Worm (Caenorhabditis elegans): Measurements from ENCODE around the gene clec-184.

clec-184 gene

DNA sequence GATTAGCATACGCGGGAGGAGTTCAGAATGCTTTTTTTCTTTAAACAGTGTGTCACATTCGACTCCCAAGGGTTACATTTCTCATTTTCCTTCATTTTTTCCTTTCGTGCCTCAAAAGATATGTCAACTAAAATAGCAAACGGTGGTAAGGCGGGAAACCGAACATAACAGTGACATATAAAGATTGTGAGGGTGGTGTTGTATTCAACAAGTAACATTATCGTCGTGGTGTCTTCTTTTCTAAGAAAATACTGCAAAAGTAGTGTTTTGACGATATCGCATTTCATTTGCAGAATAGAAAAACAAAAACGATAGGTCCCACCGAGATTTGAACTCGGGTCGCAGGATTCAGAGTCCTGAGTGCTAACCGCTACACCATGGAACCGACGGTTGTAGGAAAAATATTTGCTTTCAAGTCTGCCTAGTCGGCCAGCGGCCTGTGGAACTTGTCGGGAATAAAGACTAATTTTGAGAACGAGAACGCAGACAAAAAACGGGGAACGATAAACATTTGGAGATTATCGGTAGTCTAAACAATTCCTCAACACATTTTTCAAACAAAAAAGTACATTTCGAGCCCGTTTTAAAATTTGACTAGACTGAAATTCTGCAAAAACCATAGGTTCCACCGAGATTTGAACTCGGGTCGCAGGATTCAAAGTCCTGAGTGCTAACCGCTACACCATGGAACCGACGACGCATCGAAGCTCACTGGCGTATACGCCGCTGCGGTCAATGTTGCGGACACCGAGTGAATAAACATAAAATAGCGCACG, 15.6 kb upstream of the clec-184 start:
- TF ChIP-seq sptf-1 (tag; optimal IDR thresholded peaks at IDR 0.05) (no peak), skn-1 (tag; optimal IDR thresholded peaks at IDR 0.05) (no peak), dsc-1 (tag; optimal IDR thresholded peaks at IDR 0.05) (no peak), F16B12.6 (tag; optimal IDR thresholded peaks at IDR 0.05) (no peak), nhr-71 (tag; optimal IDR thresholded peaks at IDR 0.05) (peak; percentile 13), isw-1 (GFP tag; IDR thresholded peaks at IDR 0.05) (no peak), fkh-10 (GFP tag; optimal IDR thresholded peaks at IDR 0.05) (no peak), nhr-90 (tag; optimal IDR thresholded peaks at IDR 0.05; ENCODE audit: poor library complexity) (no peak), nhr-19 (GFP tag; conservative IDR thresholded peaks at IDR 0.05) (peak; percentile 34), C34B4.2 (tag; optimal IDR thresholded peaks at IDR 0.05) (no peak), nhr-237 (tag; optimal IDR thresholded peaks at IDR 0.05) (no peak), lin-15B (tag; optimal IDR thresholded peaks at IDR 0.05) (no peak), mef-2 (tag; optimal IDR thresholded peaks at IDR 0.05) (no peak), elt-3 (tag; optimal IDR thresholded peaks at IDR 0.05) (no peak), pqm-1 (tag; optimal IDR thresholded peaks at IDR 0.05) (no peak), rnt-1 (tag; optimal IDR thresholded peaks at IDR 0.05) (peak; percentile 21), elt-2 (tag; optimal IDR thresholded peaks at IDR 0.05) (no peak), lin-39 (tag; optimal IDR thresholded peaks at IDR 0.05) (no peak), ceh-8 (GFP tag; optimal IDR thresholded peaks at IDR 0.05) (no peak), zag-1 (tag; optimal IDR thresholded peaks at IDR 0.05) (no peak), irx-1 (tag; optimal IDR thresholded peaks at IDR 0.05) (no peak), blmp-1 (tag; optimal IDR thresholded peaks at IDR 0.05) (no peak), lin-14 (GFP tag; optimal IDR thresholded peaks at IDR 0.05) (no peak), lsy-2 (tag; optimal IDR thresholded peaks at IDR 0.05) (peak in 1 of 2 experiments; percentile 24), alr-1 (tag; optimal IDR thresholded peaks at IDR 0.05; ENCODE audit: borderline replicate concordance) (no peak), efl-1 (optimal IDR thresholded peaks at IDR 0.05) (peak in 1 of 2 experiments; percentile 10), efl-1 (GFP tag; optimal IDR thresholded peaks at IDR 0.05 in 1 of 2) (peak in 1 of 2 experiments; percentile 87), vab-15 (tag; optimal IDR thresholded peaks at IDR 0.05) (no peak), ces-1 (GFP tag; optimal IDR thresholded peaks at IDR 0.05) (no peak), nhr-85 (tag) (no peak), lir-3 (tag; optimal IDR thresholded peaks at IDR 0.05; ENCODE audit: poor library complexity) (no peak), ama-1 (optimal IDR thresholded peaks at IDR 0.05) (no peak), hlh-17 (GFP tag; optimal IDR thresholded peaks at IDR 0.05; ENCODE audit: borderline replicate concordance) (no peak), lin-35 (GFP tag; optimal IDR thresholded peaks at IDR 0.05) (peak in 1 of 2 experiments; percentile 10), jun-1 (tag; optimal IDR thresholded peaks at IDR 0.05) (no peak)

DNA sequence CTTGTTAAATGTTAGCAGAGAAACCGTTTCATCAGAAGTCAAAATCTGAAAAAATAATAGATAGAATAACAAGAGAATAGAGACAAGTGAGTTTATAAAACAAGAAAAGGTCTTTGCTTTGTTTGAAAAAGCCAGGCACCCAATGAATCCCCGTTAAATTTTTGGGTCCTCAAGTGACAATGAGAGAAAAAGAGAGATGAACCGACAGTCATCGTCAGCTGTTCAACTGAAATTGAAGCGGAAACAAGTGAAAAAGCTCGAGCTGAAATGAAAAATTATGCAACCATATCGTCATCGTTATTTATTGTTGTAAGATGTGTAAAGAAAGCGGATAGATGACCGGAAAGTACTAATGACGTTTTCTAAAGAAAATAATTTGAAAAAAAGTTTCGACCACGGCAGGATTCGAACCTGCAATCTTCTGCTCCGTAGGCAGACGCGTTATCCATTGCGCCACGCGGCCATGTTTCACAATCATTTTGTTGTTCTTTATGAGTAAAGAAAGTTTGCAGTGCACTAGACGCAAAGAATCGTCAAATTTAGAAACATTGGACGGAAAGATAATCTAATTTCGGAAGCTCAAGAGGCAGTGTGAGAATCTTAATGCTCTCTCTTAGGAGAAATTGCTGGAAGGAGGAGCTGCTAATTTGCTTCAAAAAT, 14.8 kb upstream of the clec-184 start, which contains the start of gene F08G5.3:
TSS of gene F08G5.3 (minus strand) at position 51 of the 660 bp plus-strand sequence.
- TF ChIP-seq fos-1 (tag; optimal IDR thresholded peaks at IDR 0.05) (no peak), mep-1 (tag; optimal IDR thresholded peaks at IDR 0.05) (peak; percentile 21), elt-2 (tag; optimal IDR thresholded peaks at IDR 0.05) (peak; percentile 30), grh-1 (GFP tag; IDR thresholded peaks at IDR 0.05) (no peak), snu-23 (GFP tag; optimal IDR thresholded peaks at IDR 0.05) (peak; percentile 62), nhr-85 (tag) (peak; percentile 72), unc-130 (tag; optimal IDR thresholded peaks at IDR 0.05) (no peak), lin-14 (GFP tag; optimal IDR thresholded peaks at IDR 0.05) (peak; percentile 62), tbx-2 (tag; optimal IDR thresholded peaks at IDR 0.05) (peak; percentile 29), efl-1 (optimal IDR thresholded peaks at IDR 0.05) (peak in 1 of 2 experiments; percentile 43), efl-1 (GFP tag; optimal IDR thresholded peaks at IDR 0.05 in 1 of 2) (peak; percentile 17 to 92), swsn-7 (tag; optimal IDR thresholded peaks at IDR 0.05) (peak; percentile 34), mef-2 (tag; optimal IDR thresholded peaks at IDR 0.05) (peak; percentile 4), nhr-77 (tag; optimal IDR thresholded peaks at IDR 0.05) (peak; percentile 28), blmp-1 (tag; optimal IDR thresholded peaks at IDR 0.05) (no peak), dsc-1 (tag; optimal IDR thresholded peaks at IDR 0.05) (peak; percentile 56), lin-35 (GFP tag; optimal IDR thresholded peaks at IDR 0.05) (peak; percentile 25 to 69), elt-3 (tag; optimal IDR thresholded peaks at IDR 0.05) (peak in 1 of 6 experiments; percentile 43), C16A3.4 (tag; optimal IDR thresholded peaks at IDR 0.05) (peak; percentile 41), nhr-90 (tag; optimal IDR thresholded peaks at IDR 0.05; ENCODE audit: poor library complexity) (peak; percentile 57), xbp-1 (tag; optimal IDR thresholded peaks at IDR 0.05) (peak; percentile 24), zip-4 (GFP tag; optimal IDR thresholded peaks at IDR 0.05) (peak; percentile 18), skn-1 (tag; optimal IDR thresholded peaks at IDR 0.05) (no peak), mdl-1 (tag; optimal IDR thresholded peaks at IDR 0.05) (peak in 1 of 2 experiments; percentile 40), sup-37 (GFP tag; optimal IDR thresholded peaks at IDR 0.05) (no peak), ceh-8 (GFP tag; optimal IDR thresholded peaks at IDR 0.05) (no peak), ama-1 (optimal IDR thresholded peaks at IDR 0.05) (no peak), nhr-20 (tag; optimal IDR thresholded peaks at IDR 0.05) (peak; percentile 50)
